Worm (Caenorhabditis elegans): ENCODE results near the gene F40F12.3.

Gene F40F12.3

DNA sequence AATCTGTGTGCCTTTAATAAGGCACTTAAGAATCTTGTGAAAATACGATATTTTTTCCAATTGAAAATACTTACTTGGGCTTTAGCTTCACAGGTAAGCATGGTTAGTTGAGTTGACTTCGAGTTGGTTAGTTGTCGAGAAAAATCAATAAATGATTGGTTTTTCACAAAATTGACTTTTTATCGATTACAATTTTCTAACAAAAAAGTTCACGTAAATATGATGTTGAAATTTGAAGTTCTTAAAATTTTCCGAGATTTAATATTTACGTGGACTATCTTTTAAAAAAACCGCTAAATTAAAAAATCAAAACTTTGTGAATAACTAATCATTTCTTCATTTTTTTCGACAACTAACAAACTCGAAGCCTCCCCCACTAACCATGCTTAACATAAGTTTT, at the start of gene F40F12.3:
Gene F40F12.3 (minus strand): TSS at position 101 of the 400 bp plus-strand sequence.
- TF ChIP-seq nhr-43 (tag; optimal IDR thresholded peaks at IDR 0.05; ENCODE audit: poor library complexity, severe bottlenecking) (no peak), zag-1 (tag; optimal IDR thresholded peaks at IDR 0.05) (no peak), nhr-25 (tag; optimal IDR thresholded peaks at IDR 0.05) (no peak), pha-4 (tag; optimal IDR thresholded peaks at IDR 0.05) (no peak), lin-39 (tag; optimal IDR thresholded peaks at IDR 0.05) (no peak)

DNA sequence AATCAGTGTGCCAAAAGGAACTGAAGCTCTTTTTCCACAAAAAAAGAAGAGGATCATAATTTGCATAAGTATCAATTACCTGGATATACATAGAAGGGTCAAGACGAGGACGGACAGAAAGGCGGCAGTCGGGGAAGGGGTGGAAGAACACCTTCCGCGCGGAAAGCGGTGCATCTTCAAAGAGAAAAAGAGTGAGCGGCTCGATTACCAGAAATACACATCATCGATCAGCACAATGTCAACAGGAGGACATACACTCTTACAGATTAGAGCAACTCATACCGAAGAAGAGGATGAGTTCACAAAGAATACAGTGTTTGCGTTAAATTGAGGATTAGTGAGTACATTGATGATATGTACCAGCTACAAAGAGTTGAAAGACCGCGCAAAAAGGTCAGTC, 48.7 kb upstream of the F40F12.3 start:
- no peak for TF ChIP-seq ztf-4 (tag; optimal IDR thresholded peaks at IDR 0.05)
- TF ChIP-seq snpc-4 (tag; optimal IDR thresholded peaks at IDR 0.05), result no peak
- TF ChIP-seq elt-2 (tag; optimal IDR thresholded peaks at IDR 0.05), result no peak
- TF ChIP-seq skn-1 (tag; optimal IDR thresholded peaks at IDR 0.05), result no peak
- TF ChIP-seq pha-4 (tag; optimal IDR thresholded peaks at IDR 0.05), result no peak
- TF ChIP-seq unc-39 (tag; optimal IDR thresholded peaks at IDR 0.05), result no peak
- no peak for TF ChIP-seq nhr-12 (tag; optimal IDR thresholded peaks at IDR 0.05)
- TF ChIP-seq egl-5 (tag; optimal IDR thresholded peaks at IDR 0.05), result no peak
- TF ChIP-seq fkh-10 (GFP tag; optimal IDR thresholded peaks at IDR 0.05), result no peak
- TF ChIP-seq fkh-2 (tag; optimal IDR thresholded peaks at IDR 0.05), result no peak
- TF ChIP-seq nhr-76 (tag; optimal IDR thresholded peaks at IDR 0.05), result no peak
- no peak for TF ChIP-seq nhr-237 (tag; optimal IDR thresholded peaks at IDR 0.05)
- TF ChIP-seq ceh-9 (tag; optimal IDR thresholded peaks at IDR 0.05), result no peak

DNA sequence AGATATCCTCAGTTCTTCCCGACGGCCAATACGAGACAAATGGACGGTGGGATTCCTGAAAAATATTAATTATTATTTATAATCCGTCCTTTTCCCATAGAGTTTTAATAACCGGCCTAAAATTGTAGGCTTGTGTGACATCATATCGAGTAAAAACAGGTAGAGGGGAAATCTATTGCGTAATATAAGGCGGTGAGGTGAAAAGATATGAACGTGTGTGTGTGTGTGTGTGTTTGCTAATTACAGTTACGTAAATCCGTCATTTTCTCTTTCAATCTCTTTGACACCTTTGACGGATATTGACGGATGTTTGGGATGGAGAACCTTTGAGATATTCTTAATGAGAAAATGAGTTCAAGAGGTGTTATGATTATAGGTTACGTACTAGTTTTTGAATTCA, 44.8 kb upstream of the F40F12.3 start:
- no peak for TF ChIP-seq eor-1 (tag; optimal IDR thresholded peaks at IDR 0.05)

DNA sequence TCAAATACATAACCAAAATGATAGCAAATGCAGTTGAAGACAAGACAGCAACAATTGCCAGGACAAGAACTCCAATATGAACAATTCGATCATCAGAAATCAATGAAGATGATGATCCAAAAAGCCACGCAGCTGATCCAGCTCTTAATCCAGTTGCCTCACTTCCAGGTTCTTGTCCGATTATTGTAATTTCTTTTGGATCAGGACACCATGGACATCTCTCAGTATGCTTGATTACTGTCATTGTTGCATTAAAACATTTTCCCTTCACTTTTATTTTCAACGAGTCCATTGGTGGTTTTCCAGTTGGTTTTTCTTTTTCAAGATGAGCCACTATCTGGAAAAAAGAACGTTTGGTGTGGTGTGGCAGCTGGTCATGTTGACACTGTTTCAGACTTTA, 43.8 kb upstream of the F40F12.3 start:
- TF ChIP-seq elt-1 (tag; optimal IDR thresholded peaks at IDR 0.05) (no peak), snpc-4 (tag; optimal IDR thresholded peaks at IDR 0.05) (no peak), jun-1 (tag; optimal IDR thresholded peaks at IDR 0.05) (no peak), unc-39 (tag; optimal IDR thresholded peaks at IDR 0.05) (no peak), nhr-28 (tag; optimal IDR thresholded peaks at IDR 0.05) (no peak), skn-1 (tag; optimal IDR thresholded peaks at IDR 0.05) (no peak), R02D3.7 (tag; optimal IDR thresholded peaks at IDR 0.05) (no peak), ceh-28 (tag; optimal IDR thresholded peaks at IDR 0.05) (no peak), fkh-2 (tag; optimal IDR thresholded peaks at IDR 0.05) (no peak), ceh-82 (tag; optimal IDR thresholded peaks at IDR 0.05) (no peak), fos-1 (tag; optimal IDR thresholded peaks at IDR 0.05) (no peak), lin-39 (tag; optimal IDR thresholded peaks at IDR 0.05) (no peak)

DNA sequence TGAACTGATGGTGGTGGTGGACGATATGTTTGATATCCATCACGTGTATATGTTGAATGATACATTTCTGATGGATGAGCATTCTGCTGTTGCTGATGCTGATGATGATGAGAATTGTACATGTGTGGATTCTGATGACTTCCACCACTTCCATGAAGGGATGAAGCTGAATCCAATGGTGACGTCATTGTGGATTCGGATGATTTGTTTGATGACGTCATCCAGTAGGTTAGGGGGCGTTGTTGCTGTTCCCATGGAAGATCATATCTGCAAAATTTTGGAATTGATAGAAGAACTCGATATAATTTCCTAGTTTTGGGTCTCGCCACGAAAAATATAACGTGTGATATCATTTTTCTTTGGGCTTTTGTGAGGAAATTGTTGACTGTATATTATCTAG, 42.8 kb upstream of the F40F12.3 start:
- TF ChIP-seq mdl-1 (tag; optimal IDR thresholded peaks at IDR 0.05) (no peak), jun-1 (tag; optimal IDR thresholded peaks at IDR 0.05) (no peak), ceh-28 (tag; optimal IDR thresholded peaks at IDR 0.05) (no peak), ceh-16 (tag; optimal IDR thresholded peaks at IDR 0.05) (no peak), eor-1 (tag; optimal IDR thresholded peaks at IDR 0.05) (no peak), nhr-12 (tag; optimal IDR thresholded peaks at IDR 0.05) (no peak), nhr-237 (tag; optimal IDR thresholded peaks at IDR 0.05) (no peak), nhr-76 (tag; optimal IDR thresholded peaks at IDR 0.05) (no peak), elt-2 (tag; optimal IDR thresholded peaks at IDR 0.05) (no peak), fkh-2 (tag; optimal IDR thresholded peaks at IDR 0.05) (no peak), lsy-12 (tag; optimal IDR thresholded peaks at IDR 0.05) (no peak), lin-39 (tag; optimal IDR thresholded peaks at IDR 0.05) (no peak), hmg-11 (tag; optimal IDR thresholded peaks at IDR 0.05) (no peak)

DNA sequence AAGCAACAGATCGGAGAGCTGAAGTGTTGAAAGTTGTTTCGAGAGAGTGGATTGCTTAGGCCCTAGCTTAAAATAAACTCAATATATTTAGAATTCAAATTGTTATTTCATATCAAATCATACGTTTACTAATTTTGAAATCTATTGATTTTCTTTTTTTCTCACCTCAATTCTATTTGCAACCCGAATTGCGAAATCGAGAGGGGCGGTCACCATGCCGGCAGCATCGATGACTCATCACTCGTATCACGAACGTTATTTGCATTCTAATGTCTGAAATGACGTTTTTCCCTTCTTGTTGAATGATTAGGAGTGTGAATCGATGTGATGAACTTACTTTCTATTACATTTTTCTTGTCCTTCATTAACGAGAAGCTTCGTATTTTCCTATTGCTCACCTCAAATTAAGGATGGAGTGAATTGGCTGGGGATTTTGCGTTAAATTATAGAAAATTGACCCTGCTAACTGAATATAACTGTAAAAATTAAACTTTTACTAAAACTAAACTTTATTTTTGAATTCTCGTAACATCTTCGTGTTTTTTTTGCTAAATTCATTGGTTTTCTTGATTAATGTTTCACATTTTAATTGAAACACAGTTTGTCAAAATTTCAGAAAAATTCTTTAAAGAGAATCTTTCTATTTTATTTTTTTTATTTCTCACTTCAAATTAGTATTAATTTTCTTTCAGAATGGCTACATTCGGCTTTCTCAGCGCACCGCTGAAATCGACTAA, 36.2 kb upstream of the F40F12.3 start, which contains the start of gene alx-1:
Gene alx-1 (plus strand): TSS at position 687 of the 737 bp plus-strand sequence.
- TF ChIP-seq fkh-10 (GFP tag; optimal IDR thresholded peaks at IDR 0.05) (no peak), egl-5 (tag; optimal IDR thresholded peaks at IDR 0.05) (no peak), nhr-12 (tag; optimal IDR thresholded peaks at IDR 0.05) (no peak), nhr-43 (tag; optimal IDR thresholded peaks at IDR 0.05; ENCODE audit: poor library complexity, severe bottlenecking) (no peak), nhr-25 (tag; optimal IDR thresholded peaks at IDR 0.05) (no peak), fos-1 (tag; optimal IDR thresholded peaks at IDR 0.05) (peak; percentile 62), nhr-77 (tag; optimal IDR thresholded peaks at IDR 0.05) (no peak), snpc-4 (tag; optimal IDR thresholded peaks at IDR 0.05) (peak; percentile 3), unc-62 (GFP tag; optimal IDR thresholded peaks at IDR 0.05) (no peak), mdl-1 (tag; optimal IDR thresholded peaks at IDR 0.05) (no peak), lin-39 (tag; optimal IDR thresholded peaks at IDR 0.05) (no peak), pqm-1 (tag; optimal IDR thresholded peaks at IDR 0.05) (peak; percentile 50), elt-2 (tag; optimal IDR thresholded peaks at IDR 0.05) (peak; percentile 52), ztf-11 (tag; optimal IDR thresholded peaks at IDR 0.05) (no peak), elt-3 (tag; optimal IDR thresholded peaks at IDR 0.05) (no peak), pha-4 (tag; optimal IDR thresholded peaks at IDR 0.05) (peak; percentile 39), ZK546.5 (tag; optimal IDR thresholded peaks at IDR 0.05) (no peak), R02D3.7 (tag; optimal IDR thresholded peaks at IDR 0.05) (no peak), skn-1 (tag; optimal IDR thresholded peaks at IDR 0.05) (no peak), lsy-12 (tag; optimal IDR thresholded peaks at IDR 0.05) (no peak), jun-1 (tag; optimal IDR thresholded peaks at IDR 0.05) (peak; percentile 66), ceh-28 (tag; optimal IDR thresholded peaks at IDR 0.05) (peak; percentile 40), nhr-23 (tag; optimal IDR thresholded peaks at IDR 0.05) (no peak), ceh-82 (tag; optimal IDR thresholded peaks at IDR 0.05) (no peak), elt-1 (tag; optimal IDR thresholded peaks at IDR 0.05) (no peak), nfya-1 (tag; optimal IDR thresholded peaks at IDR 0.05; ENCODE audit: insufficient read depth) (peak; percentile 20), aly-2 (tag; optimal IDR thresholded peaks at IDR 0.05) (no peak)
